Worm (Caenorhabditis elegans): ENCODE data around the gene R12B2.7.

ce11 chrIII:5853240-5853639 is 38.4 kb downstream of the R12B2.7 start, which contains the start of gene ddx-23:
- TF ChIP-seq snpc-4 (GFP tag; optimal IDR thresholded peaks at IDR 0.05) (no peak), snpc-4 (tag; optimal IDR thresholded peaks at IDR 0.05) (peak in 2 of 4 experiments; percentile 40 to 45), lin-40 (tag; optimal IDR thresholded peaks at IDR 0.05) (peak; percentile 9), hmg-20 (GFP tag; IDR thresholded peaks at IDR 0.05) (no peak), Y79H2A.3 (GFP tag; conservative IDR thresholded peaks at IDR 0.05) (no peak), aptf-2 (GFP tag; conservative IDR thresholded peaks at IDR 0.05) (no peak), bed-2 (GFP tag; IDR thresholded peaks at IDR 0.05) (no peak), mes-4 (tag; optimal IDR thresholded peaks at IDR 0.05) (no peak)

Measured in whole organism, young adult.